Fruit fly (Drosophila melanogaster) whole organism: Measurements from ENCODE around the gene CG11815.

Experiments
- CG8478 ChIP-seq: fragments of >200 bp; optimal IDR thresholded peaks from 2 replicates; lab custom pipeline; 2018; ENCODE audit warnings: inconsistent platforms
- Dll ChIP-seq: fragments of >200 bp; optimal IDR thresholded peaks from 2 replicates; lab custom pipeline; 2017
- EcR ChIP-seq, 2 experiments: fragments of >200 bp; optimal IDR thresholded peaks; 2 replicates each; lab custom pipeline; 2017; ENCODE audit warnings: missing biosample characterization in 2 of 2, missing genetic modification characterization in 2 of 2, missing genetic modification reagents in 2 of 2
- psq ChIP-seq: fragments of >200 bp; optimal IDR thresholded peaks from 2 replicates; lab custom pipeline; 2017

DNA sequence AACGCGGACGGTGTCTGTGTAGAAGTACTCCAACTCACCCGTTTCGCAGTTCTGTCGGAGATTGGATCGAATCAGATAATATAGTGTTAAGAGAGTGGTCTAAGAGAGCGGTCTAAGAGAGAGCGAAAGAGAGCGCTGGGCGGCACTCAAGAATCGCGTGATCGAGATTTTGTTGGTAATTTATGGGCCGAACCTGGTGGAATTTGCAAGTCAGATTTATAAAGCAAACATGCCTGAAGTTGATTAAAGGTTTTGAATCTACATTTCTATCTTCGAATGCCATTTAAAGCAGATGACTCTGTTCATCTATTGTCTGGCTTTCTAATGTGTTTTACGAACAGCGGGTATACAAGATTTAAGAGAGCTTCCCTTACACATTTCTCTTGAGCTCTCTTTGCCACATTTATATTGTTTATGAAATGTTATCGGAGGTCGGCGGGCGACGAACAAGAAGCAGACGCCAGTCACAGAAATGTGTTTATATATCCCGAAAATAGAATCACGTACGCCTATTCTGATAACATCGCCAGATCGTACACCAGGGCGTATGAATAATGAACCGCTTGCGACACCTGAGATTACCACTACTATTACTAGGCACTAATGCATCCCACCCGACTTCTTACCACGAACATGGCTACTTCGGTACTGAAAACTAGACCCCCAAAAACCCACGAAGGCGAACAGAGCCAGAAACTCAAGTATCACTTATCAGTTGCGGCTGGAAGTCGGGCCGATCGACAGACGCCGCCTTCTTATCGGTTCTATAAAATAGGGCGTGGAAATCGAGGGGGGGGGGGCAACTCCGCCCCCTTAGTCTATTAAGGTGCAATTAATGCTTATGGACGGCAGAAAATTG is 3.3 kb downstream of the CG11815 start:
- TF ChIP-seq Dll (lab: Kevin White, UChicago) (no peak), CG8478 (lab: Kevin White, UChicago) (no peak), EcR (GFP tag; optimal IDR thresholded peaks at IDR 0.05; lab: Kevin White, UChicago) (no peak), psq (lab: Kevin White, UChicago) (no peak)
